Worm (Caenorhabditis elegans): Measurements from ENCODE around the gene Y61A9LA.1.
A peak's percentile ranks its signal among the peaks of the same experiment; 100 is the strongest.
"Not testable (repeated sequence)": the region's sequence is repeated elsewhere in the genome, so short reads cannot be mapped to it uniquely, and the experiment has no call there.

Gene Y61A9LA.1

ce11 chrV:4553572-4553971, 31.5 kb upstream of the Y61A9LA.1 start, which contains the start of gene Y61A9LA.12:
Gene Y61A9LA.12 (plus strand): TSS chrV:4553872.
- TF ChIP-seq mab-9 (GFP tag; IDR thresholded peaks at IDR 0.05); unc-30 (tag; optimal IDR thresholded peaks at IDR 0.05); snu-23 (GFP tag; optimal IDR thresholded peaks at IDR 0.05): not testable (repeated sequence)

- TF ChIP-seq nhr-85 (tag), result no peak
- no peak for TF ChIP-seq snpc-4 (tag; optimal IDR thresholded peaks at IDR 0.05)
- no peak for TF ChIP-seq grh-1 (GFP tag; IDR thresholded peaks at IDR 0.05)
These were observed 25.4 kb upstream of the Y61A9LA.1 start, which contains the start of gene Y61A9LA.7 for ce11 chrV:4559701-4560100. Gene Y61A9LA.7 (minus strand): TSS chrV:4559801.

- not testable (repeated sequence) for TF ChIP-seq nhr-20, elt-2, mdl-1 (tag; optimal IDR thresholded peaks at IDR 0.05)
These were observed 24.7 kb upstream of the Y61A9LA.1 start, which contains the start of gene Y61A9LA.4 for ce11 chrV:4560441-4560840. Gene Y61A9LA.4 (plus strand): TSS chrV:4560741.

- TF ChIP-seq ceh-88 (GFP tag; IDR thresholded peaks at IDR 0.05) (no peak), nhr-76 (tag; optimal IDR thresholded peaks at IDR 0.05) (no peak), efl-1 (optimal IDR thresholded peaks at IDR 0.05) (no peak), efl-1 (GFP tag; optimal IDR thresholded peaks at IDR 0.05 in 1 of 2) (no peak), hlh-4 (tag; optimal IDR thresholded peaks at IDR 0.05) (no peak), ceh-82 (tag; optimal IDR thresholded peaks at IDR 0.05) (no peak), unc-30 (tag; optimal IDR thresholded peaks at IDR 0.05) (no peak), snpc-4 (tag; optimal IDR thresholded peaks at IDR 0.05) (no peak), isw-1 (GFP tag; IDR thresholded peaks at IDR 0.05) (no peak), tbx-2 (tag; optimal IDR thresholded peaks at IDR 0.05) (no peak)
These were observed 22.6 kb upstream of the Y61A9LA.1 start for ce11 chrV:4562493-4562892.

- TF ChIP-seq egl-13 (tag; optimal IDR thresholded peaks at IDR 0.05), result peak; percentile 22
- peak; percentile 58 to 63 for TF ChIP-seq lsy-2 (tag; optimal IDR thresholded peaks at IDR 0.05)
- peak; percentile 67 for TF ChIP-seq snu-23 (GFP tag; optimal IDR thresholded peaks at IDR 0.05)
- TF ChIP-seq ces-1 (GFP tag; optimal IDR thresholded peaks at IDR 0.05), result no peak
- TF ChIP-seq nhr-47 (tag; optimal IDR thresholded peaks at IDR 0.05), result peak; percentile 54
- TF ChIP-seq mep-1 (tag; optimal IDR thresholded peaks at IDR 0.05), result peak; percentile 78
- peak; percentile 20 for TF ChIP-seq nhr-20 (tag; optimal IDR thresholded peaks at IDR 0.05)
- peak; percentile 83 for TF ChIP-seq blmp-1 (tag; optimal IDR thresholded peaks at IDR 0.05)
- no peak for TF ChIP-seq nhr-237 (tag; optimal IDR thresholded peaks at IDR 0.05)
- TF ChIP-seq Y116A8C.19 (tag; optimal IDR thresholded peaks at IDR 0.05; ENCODE audit: borderline replicate concordance), result no peak
- TF ChIP-seq C16A3.4 (tag; optimal IDR thresholded peaks at IDR 0.05), result peak; percentile 33
- TF ChIP-seq dsc-1 (tag; optimal IDR thresholded peaks at IDR 0.05), result peak; percentile 22
- no peak for TF ChIP-seq ceh-90 (tag; optimal IDR thresholded peaks at IDR 0.05)
- peak in 1 of 6 experiments; percentile 49 for TF ChIP-seq elt-3 (tag; optimal IDR thresholded peaks at IDR 0.05)
- TF ChIP-seq nhr-85 (tag), result peak; percentile 40
- TF ChIP-seq swsn-7 (tag; optimal IDR thresholded peaks at IDR 0.05), result peak; percentile 17
- no peak for TF ChIP-seq nhr-77 (tag; optimal IDR thresholded peaks at IDR 0.05)
- TF ChIP-seq lin-35 (GFP tag; optimal IDR thresholded peaks at IDR 0.05), result peak; percentile 39 to 62
- TF ChIP-seq dpl-1 (GFP tag; optimal IDR thresholded peaks at IDR 0.05), result peak; percentile 42 to 57 (median 54)
- TF ChIP-seq fkh-4 (tag; optimal IDR thresholded peaks at IDR 0.05; ENCODE audit: borderline replicate concordance), result no peak
- peak in 1 of 3 experiments; percentile 8 for TF ChIP-seq ceh-82 (tag; optimal IDR thresholded peaks at IDR 0.05)
- no peak for TF ChIP-seq hlh-17 (GFP tag; optimal IDR thresholded peaks at IDR 0.05; ENCODE audit: borderline replicate concordance)
- TF ChIP-seq fkh-10 (GFP tag; optimal IDR thresholded peaks at IDR 0.05), result no peak
- TF ChIP-seq mdl-1 (tag; optimal IDR thresholded peaks at IDR 0.05), result peak in 1 of 2 experiments; percentile 55
- peak; percentile 18 for TF ChIP-seq aly-2 (tag; optimal IDR thresholded peaks at IDR 0.05)
- TF ChIP-seq sox-4 (tag; optimal IDR thresholded peaks at IDR 0.05), result no peak
- TF ChIP-seq efl-1 (optimal IDR thresholded peaks at IDR 0.05), result peak; percentile 27 to 54
- peak; percentile 55 to 87 for TF ChIP-seq efl-1 (GFP tag; optimal IDR thresholded peaks at IDR 0.05 in 1 of 2)
- peak; percentile 90 for TF ChIP-seq F16B12.6 (tag; optimal IDR thresholded peaks at IDR 0.05)
- peak; percentile 56 for TF ChIP-seq nhr-71 (tag; optimal IDR thresholded peaks at IDR 0.05)
These were observed 15.0 kb upstream of the Y61A9LA.1 start, which contains the start of gene sut-2 for ce11 chrV:4569999-4570627. Gene sut-2 (minus strand): TSS chrV:4570049.
